Fruit fly (Drosophila melanogaster): ENCODE data around the gene CG16721.
A peak's percentile ranks its signal among the peaks of the same experiment; 100 is the strongest.

CG16721 gene

DNA sequence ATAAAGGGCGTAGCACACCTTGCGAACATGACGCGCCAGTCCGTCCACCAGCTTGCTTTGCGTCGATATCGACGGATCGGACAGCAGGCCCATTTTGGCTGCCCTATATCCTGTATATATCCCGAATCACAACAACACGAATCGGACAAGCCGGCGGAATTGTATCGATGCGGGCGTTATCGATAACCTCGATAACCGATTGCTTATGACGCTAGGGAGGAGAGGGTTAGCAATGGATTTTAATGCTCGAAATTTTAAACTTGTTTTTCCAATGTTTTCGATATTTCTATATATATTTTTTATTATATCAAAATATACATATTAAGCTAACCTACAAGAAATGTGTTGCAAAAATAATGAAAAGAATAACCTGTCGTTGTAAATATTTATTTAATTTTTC is 6.5 kb upstream of the CG16721 start, which contains the start of gene GAA1 (continued):
- TF ChIP-seq CG7928 (GFP tag; optimal IDR thresholded peaks at IDR 0.05): no peak
- no peak for TF ChIP-seq CG9817 (tag; optimal IDR thresholded peaks at IDR 0.05)
- TF ChIP-seq ci (GFP tag; IDR thresholded peaks at IDR 0.05): no peak
- TF ChIP-seq CG14965 (GFP tag; optimal IDR thresholded peaks at IDR 0.05; ENCODE audit: borderline replicate concordance): no peak
- no peak for TF ChIP-seq ems (GFP tag; optimal IDR thresholded peaks at IDR 0.05)
- no peak for TF ChIP-seq CG18764 (GFP tag; optimal IDR thresholded peaks at IDR 0.05)
- peak; percentile 27 for TF ChIP-seq CG10267 (tag; optimal IDR thresholded peaks at IDR 0.05)
- TF ChIP-seq CG12659 (GFP tag; optimal IDR thresholded peaks at IDR 0.05): peak; percentile 11
- no peak for TF ChIP-seq dpn (GFP tag; optimal IDR thresholded peaks at IDR 0.05)
- no peak for TF ChIP-seq GATAe (GFP tag; conservative IDR thresholded peaks at IDR 0.05)
- TF ChIP-seq CG15514 (GFP tag; optimal IDR thresholded peaks at IDR 0.05): peak; percentile 26
- TF ChIP-seq Hey (tag; optimal IDR thresholded peaks at IDR 0.05): no peak
- no peak for TF ChIP-seq jing (GFP tag; optimal IDR thresholded peaks at IDR 0.05)
- TF ChIP-seq chm (GFP tag; IDR thresholded peaks at IDR 0.05): no peak
- no peak for TF ChIP-seq CG30431 (GFP tag; optimal IDR thresholded peaks at IDR 0.05)
- TF ChIP-seq CG10431 (GFP tag; optimal IDR thresholded peaks at IDR 0.05): no peak
- TF ChIP-seq Nf-YA (GFP tag; IDR thresholded peaks at IDR 0.05): no peak
- TF ChIP-seq CG18262 (tag; optimal IDR thresholded peaks at IDR 0.05): peak; percentile 23
- no peak for TF ChIP-seq Dip3 (GFP tag; optimal IDR thresholded peaks at IDR 0.05)
- TF ChIP-seq CG9876 (GFP tag; optimal IDR thresholded peaks at IDR 0.05): no peak
- TF ChIP-seq Dek (tag; optimal IDR thresholded peaks at IDR 0.05): no peak
- no peak for TF ChIP-seq Mes4 (GFP tag; optimal IDR thresholded peaks at IDR 0.05)
- no peak for TF ChIP-seq CG18011 (GFP tag; optimal IDR thresholded peaks at IDR 0.05)
- no peak for TF ChIP-seq CG3726 (GFP tag; IDR thresholded peaks at IDR 0.05)
- TF ChIP-seq MESR4 (GFP tag; optimal IDR thresholded peaks at IDR 0.05): peak; percentile 40
- TF ChIP-seq CkIIα-i1 (GFP tag; IDR thresholded peaks at IDR 0.05): no peak
- TF ChIP-seq CG17361 (GFP tag; IDR thresholded peaks at IDR 0.05): no peak
- TF ChIP-seq D (optimal IDR thresholded peaks at IDR 0.05): no peak
- TF ChIP-seq D (GFP tag; optimal IDR thresholded peaks at IDR 0.05): no peak
- no peak for TF ChIP-seq Fer3 (tag; optimal IDR thresholded peaks at IDR 0.05)
- no peak for TF ChIP-seq CG10462 (GFP tag; optimal IDR thresholded peaks at IDR 0.05)
- peak; percentile 98 for TF ChIP-seq HLH4C (GFP tag; IDR thresholded peaks at IDR 0.05; ENCODE audit: partially characterized antibody)
- no peak for TF ChIP-seq CG8478 (optimal IDR thresholded peaks at IDR 0.05)
- TF ChIP-seq pho (GFP tag; optimal IDR thresholded peaks at IDR 0.05): no peak
- TF ChIP-seq CG12391 (tag; optimal IDR thresholded peaks at IDR 0.05): peak; percentile 44
- peak; percentile 5 for TF ChIP-seq CG30020 (tag; optimal IDR thresholded peaks at IDR 0.05)
- no peak for TF ChIP-seq Spps (tag; optimal IDR thresholded peaks at IDR 0.05)
- TF ChIP-seq CG1647 (GFP tag; optimal IDR thresholded peaks at IDR 0.05): no peak
- no peak for TF ChIP-seq Elba2 (GFP tag; optimal IDR thresholded peaks at IDR 0.05)
- TF ChIP-seq Hr39 (optimal IDR thresholded peaks at IDR 0.05): no peak
- no peak for TF ChIP-seq CG6854 (GFP tag; optimal IDR thresholded peaks at IDR 0.05)
- no peak for TF ChIP-seq CG3163 (GFP tag; optimal IDR thresholded peaks at IDR 0.05)
- no peak for TF ChIP-seq CG6175 (GFP tag; IDR thresholded peaks at IDR 0.05)
- TF ChIP-seq CG2116 (GFP tag; optimal IDR thresholded peaks at IDR 0.05): peak; percentile 86
- no peak for TF ChIP-seq kah (GFP tag; optimal IDR thresholded peaks at IDR 0.05)
- peak; percentile 26 for TF ChIP-seq CG2120 (GFP tag; optimal IDR thresholded peaks at IDR 0.05)
- no peak for TF ChIP-seq NFAT (GFP tag; IDR thresholded peaks at IDR 0.05)
- TF ChIP-seq unc-4 (GFP tag; IDR thresholded peaks at IDR 0.05; ENCODE audit: partially characterized antibody): peak; percentile 73
- TF ChIP-seq jigr1 (GFP tag; IDR thresholded peaks at IDR 0.05): no peak
- no peak for TF ChIP-seq CG32532 (GFP tag; IDR thresholded peaks at IDR 0.05)
- no peak for TF ChIP-seq MTF-1 (GFP tag; optimal IDR thresholded peaks at IDR 0.05; ENCODE audit: borderline replicate concordance)
- no peak for TF ChIP-seq fd102C (GFP tag; optimal IDR thresholded peaks at IDR 0.05)
- no peak for TF ChIP-seq gro (GFP tag; optimal IDR thresholded peaks at IDR 0.05)
